Worm (Caenorhabditis elegans) whole organism, young adult: ENCODE results near the gene dyf-2.

Source experiments
- B0336.3 ChIP-seq: fragments of 200-800 bp; sonication (Bioruptor generic); IDR thresholded peaks from 2 replicates; pipeline ENCODE4 v1.3.6; 2022; ENCODE audit warnings: missing genetic modification characterization, missing compliant biosample characterization
- C17E4.6 ChIP-seq: fragments of 200-800 bp; sonication (Bioruptor generic); IDR thresholded peaks from 2 replicates; pipeline ENCODE4 v1.3.6; 2022; ENCODE audit warnings: missing genetic modification reagents, missing genetic modification characterization, missing compliant biosample characterization
- F23B12.7 ChIP-seq: sonication (generic microtip); optimal IDR thresholded peaks from 2 replicates; lab custom pipeline; 2017; ENCODE audit warnings: missing genetic modification characterization, mild to moderate bottlenecking, missing compliant biosample characterization, antibody characterized with exemption, moderate library complexity; ENCODE audit not compliant: insufficient read depth
- F33H1.4 ChIP-seq: fragments of 200-800 bp; sonication (Bioruptor generic); IDR thresholded peaks from 2 replicates; pipeline ENCODE4 v1.3.6; 2022; ENCODE audit warnings: missing genetic modification reagents, missing genetic modification characterization, missing compliant biosample characterization
- F37B4.10 ChIP-seq: fragments of 200-800 bp; sonication (Bioruptor generic); IDR thresholded peaks from 2 replicates; pipeline ENCODE4 v1.3.6; 2022; ENCODE audit warnings: missing genetic modification characterization, missing compliant biosample characterization
- F57A8.1 ChIP-seq: fragments of 200-800 bp; sonication (Bioruptor generic); optimal IDR thresholded peaks from 2 replicates; lab custom pipeline; 2018; ENCODE audit warnings: mild to moderate bottlenecking, missing genetic modification characterization, moderate library complexity, missing compliant biosample characterization
- K11D2.4 ChIP-seq: fragments of 200-800 bp; sonication (Bioruptor generic); IDR thresholded peaks from 2 replicates; pipeline ENCODE4 v1.3.6; 2022; ENCODE audit warnings: missing genetic modification reagents, missing genetic modification characterization, missing compliant biosample characterization
- T26A5.8 ChIP-seq: sonication (generic microtip); optimal IDR thresholded peaks from 2 replicates; lab custom pipeline; 2016; ENCODE audit warnings: missing genetic modification characterization, missing compliant biosample characterization
- Y95B8A.8 ChIP-seq: fragments of 200-800 bp; sonication (Bioruptor generic); IDR thresholded peaks from 2 replicates; pipeline ENCODE4 v1.3.6; 2022; ENCODE audit warnings: missing genetic modification reagents, missing genetic modification characterization, missing compliant biosample characterization
- ZK185.1 ChIP-seq: sonication (generic microtip); optimal IDR thresholded peaks from 2 replicates; lab custom pipeline; 2016; ENCODE audit warnings: mild to moderate bottlenecking, missing genetic modification characterization, missing compliant biosample characterization; ENCODE audit not compliant: poor library complexity, severe bottlenecking
- akir-1 ChIP-seq: fragments of 200-800 bp; sonication (Bioruptor generic); optimal IDR thresholded peaks from 2 replicates; lab custom pipeline; 2018; ENCODE audit warnings: mild to moderate bottlenecking, missing genetic modification characterization, moderate library complexity, missing compliant biosample characterization
- atf-7 ChIP-seq: sonication (generic microtip); optimal IDR thresholded peaks from 2 replicates; lab custom pipeline; 2017; ENCODE audit warnings: mild to moderate bottlenecking, missing genetic modification characterization, missing compliant biosample characterization
- attf-3 ChIP-seq: fragments of 200-800 bp; sonication (Bioruptor generic); conservative IDR thresholded peaks from 2 replicates; pipeline ENCODE4 v1.3.6; 2022; ENCODE audit warnings: missing genetic modification reagents, missing genetic modification characterization, missing compliant biosample characterization
- attf-5 ChIP-seq: fragments of 200-800 bp; sonication (Bioruptor generic); optimal IDR thresholded peaks from 2 replicates; lab custom pipeline; 2018; ENCODE audit warnings: mild to moderate bottlenecking, missing genetic modification characterization, missing compliant biosample characterization
- attf-6 ChIP-seq: fragments of 200-800 bp; sonication (Bioruptor generic); IDR thresholded peaks from 2 replicates; pipeline ENCODE4 v1.3.6; 2022; ENCODE audit warnings: missing genetic modification reagents, missing genetic modification characterization, missing compliant biosample characterization
- bed-1 ChIP-seq: fragments of 200-800 bp; sonication (Bioruptor generic); IDR thresholded peaks from 2 replicates; pipeline ENCODE4 v1.3.6; 2022; ENCODE audit warnings: missing genetic modification reagents, missing genetic modification characterization, missing compliant biosample characterization
- ceh-100 ChIP-seq: fragments of 200-800 bp; sonication (Bioruptor generic); IDR thresholded peaks from 2 replicates; pipeline ENCODE4 v1.3.6; 2022; ENCODE audit warnings: missing genetic modification reagents, missing genetic modification characterization, missing compliant biosample characterization
- ceh-27 ChIP-seq: fragments of 200-800 bp; sonication (Bioruptor generic); optimal IDR thresholded peaks from 2 replicates; lab custom pipeline; 2018; ENCODE audit warnings: mild to moderate bottlenecking, missing genetic modification characterization, moderate library complexity, missing compliant biosample characterization
- chd-7 ChIP-seq: sonication (generic microtip); optimal IDR thresholded peaks from 2 replicates; lab custom pipeline; 2016; ENCODE audit warnings: mild to moderate bottlenecking, missing genetic modification characterization, moderate library complexity, missing compliant biosample characterization
- efl-1 ChIP-seq: fragments of 150-350 bp; optimal IDR thresholded peaks from 2 replicates; lab custom pipeline; 2014; ENCODE audit warnings: missing biosample characterization, missing genetic modification reagents, missing genetic modification characterization
- egl-44 ChIP-seq: fragments of 200-800 bp; sonication (Bioruptor generic); IDR thresholded peaks from 2 replicates; pipeline ENCODE4 v1.3.6; 2022; ENCODE audit warnings: missing genetic modification reagents, missing genetic modification characterization, missing compliant biosample characterization
- egrh-3 ChIP-seq: fragments of 200-800 bp; sonication (Bioruptor generic); IDR thresholded peaks from 2 replicates; pipeline ENCODE4 v1.3.6; 2022; ENCODE audit warnings: missing genetic modification reagents, missing genetic modification characterization, missing compliant biosample characterization
- ekl-4 ChIP-seq: fragments of 200-800 bp; sonication (Bioruptor generic); IDR thresholded peaks from 2 replicates; pipeline ENCODE4 v1.3.6; 2022; ENCODE audit warnings: missing genetic modification reagents, missing genetic modification characterization, missing compliant biosample characterization
- fkh-3 ChIP-seq: sonication (generic microtip); optimal IDR thresholded peaks from 2 replicates; lab custom pipeline; 2016; ENCODE audit warnings: mild to moderate bottlenecking, missing genetic modification characterization, missing compliant biosample characterization
- lag-1 ChIP-seq: fragments of 200-800 bp; sonication (Bioruptor generic); IDR thresholded peaks from 2 replicates; pipeline ENCODE4 v1.3.6; 2022; ENCODE audit warnings: missing genetic modification reagents, missing genetic modification characterization, missing compliant biosample characterization
- let-526 ChIP-seq: fragments of 200-800 bp; sonication (Bioruptor generic); IDR thresholded peaks from 2 replicates; pipeline ENCODE4 v1.3.6; 2022; ENCODE audit warnings: missing genetic modification reagents, missing genetic modification characterization, missing compliant biosample characterization
- lsl-1 ChIP-seq: fragments of 200-800 bp; sonication (Bioruptor generic); optimal IDR thresholded peaks from 2 replicates; lab custom pipeline; 2018; ENCODE audit warnings: mild to moderate bottlenecking, missing genetic modification characterization, moderate library complexity, missing compliant biosample characterization
- madf-6 ChIP-seq: fragments of 200-800 bp; sonication (Bioruptor generic); IDR thresholded peaks from 2 replicates; pipeline ENCODE4 v1.3.6; 2022; ENCODE audit warnings: missing genetic modification reagents, missing genetic modification characterization, missing compliant biosample characterization
- mel-28 ChIP-seq: sonication (generic microtip); optimal IDR thresholded peaks from 2 replicates; lab custom pipeline; 2016; ENCODE audit warnings: borderline replicate concordance, mild to moderate bottlenecking, missing genetic modification characterization, missing compliant biosample characterization
- mxl-1 ChIP-seq: sonication (generic microtip); optimal IDR thresholded peaks from 2 replicates; lab custom pipeline; 2016; ENCODE audit warnings: missing genetic modification characterization, missing compliant biosample characterization
- nfya-1 ChIP-seq: sonication (generic microtip); optimal IDR thresholded peaks from 2 replicates; lab custom pipeline; 2017; ENCODE audit warnings: antibody characterized with exemption, missing compliant biosample characterization, missing genetic modification characterization, borderline replicate concordance; ENCODE audit not compliant: insufficient read depth
- nhr-179 ChIP-seq: sonication (generic microtip); optimal IDR thresholded peaks from 2 replicates; lab custom pipeline; 2016; ENCODE audit warnings: mild to moderate bottlenecking, missing genetic modification characterization, missing compliant biosample characterization
- sea-2 ChIP-seq: fragments of 200-800 bp; sonication (Bioruptor generic); IDR thresholded peaks from 2 replicates; pipeline ENCODE4 v1.3.6; 2022; ENCODE audit warnings: missing genetic modification characterization, missing compliant biosample characterization
- unc-130 ChIP-seq: sonication (generic microtip); optimal IDR thresholded peaks from 2 replicates; lab custom pipeline; 2016; ENCODE audit warnings: missing genetic modification reagents, missing genetic modification characterization, missing compliant biosample characterization
- zfh-2 ChIP-seq: fragments of 200-800 bp; sonication (Bioruptor generic); conservative IDR thresholded peaks from 2 replicates; pipeline ENCODE4 v1.3.6; 2022; ENCODE audit warnings: missing genetic modification reagents, missing genetic modification characterization, missing compliant biosample characterization
- ztf-26 ChIP-seq: sonication (generic microtip); optimal IDR thresholded peaks from 2 replicates; lab custom pipeline; 2017; ENCODE audit warnings: missing genetic modification characterization, missing compliant biosample characterization

dyf-2 gene

ce11 chrIII:13669519-13669918 is 16.7 kb downstream of the dyf-2 start:
- TF ChIP-seq akir-1 (no peak), ekl-4 (GFP tag; lab: Robert Waterston, UW) (no peak), bed-1 (GFP tag; lab: Robert Waterston, UW) (no peak), chd-7 (tag; lab: Kevin White, UChicago) (no peak), egrh-3 (GFP tag; lab: Robert Waterston, UW) (no peak), unc-130 (no peak), sea-2 (no peak), mxl-1 (tag; lab: Kevin White, UChicago) (no peak), Y95B8A.8 (no peak), lag-1 (GFP tag; lab: Robert Waterston, UW) (no peak), attf-6 (GFP tag; lab: Robert Waterston, UW) (no peak), fkh-3 (no peak), attf-3 (GFP tag; lab: Robert Waterston, UW) (no peak), zfh-2 (GFP tag; lab: Robert Waterston, UW) (no peak), ceh-100 (GFP tag; lab: Robert Waterston, UW) (no peak), nfya-1 (tag; lab: Kevin White, UChicago) (no peak), F57A8.1 (GFP tag; lab: Kevin White, UChicago) (no peak)

DNA sequence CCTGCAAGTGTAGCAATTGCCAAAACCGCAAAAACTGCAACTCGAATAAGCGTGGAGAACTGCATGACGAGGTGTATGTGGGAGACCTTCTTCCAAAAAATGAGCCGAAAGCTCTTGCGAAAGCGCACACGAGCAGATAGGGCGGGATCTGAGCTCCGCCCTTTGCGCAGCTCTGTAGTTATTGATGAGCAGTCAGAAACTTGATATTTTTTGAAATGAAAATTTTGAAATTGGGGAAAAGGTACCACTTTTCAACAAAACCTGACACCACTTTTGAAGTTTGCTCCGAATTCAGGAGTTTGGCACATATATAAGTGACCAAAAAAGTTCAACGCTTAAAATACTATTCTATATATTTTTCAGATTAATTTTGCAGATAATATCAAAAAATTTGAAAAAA is 18.5 kb downstream of the dyf-2 start, which contains the start of gene flp-15:
TSS of gene flp-15 (minus strand) at position 101 of the 400 bp plus-strand sequence.
- TF ChIP-seq F23B12.7 (tag; lab: Kevin White, UChicago), result no peak
- no peak for TF ChIP-seq ztf-26 (tag; lab: Kevin White, UChicago)
- no peak for TF ChIP-seq efl-1 (GFP tag; lab: Kevin White, UChicago)
- no peak for TF ChIP-seq F33H1.4 (GFP tag; lab: Robert Waterston, UW)
- no peak for TF ChIP-seq B0336.3
- no peak for TF ChIP-seq C17E4.6
- no peak for TF ChIP-seq T26A5.8 (tag; lab: Kevin White, UChicago)
- TF ChIP-seq nhr-179, result no peak
- TF ChIP-seq ceh-27 (GFP tag; lab: Kevin White, UChicago), result no peak
- TF ChIP-seq madf-6 (GFP tag; lab: Robert Waterston, UW), result no peak

ce11 chrIII:13666406-13666805 is 19.8 kb downstream of the dyf-2 start:
- no peak for TF ChIP-seq lag-1 (GFP tag; lab: Robert Waterston, UW)
- TF ChIP-seq atf-7 (tag; lab: Kevin White, UChicago), result no peak

DNA sequence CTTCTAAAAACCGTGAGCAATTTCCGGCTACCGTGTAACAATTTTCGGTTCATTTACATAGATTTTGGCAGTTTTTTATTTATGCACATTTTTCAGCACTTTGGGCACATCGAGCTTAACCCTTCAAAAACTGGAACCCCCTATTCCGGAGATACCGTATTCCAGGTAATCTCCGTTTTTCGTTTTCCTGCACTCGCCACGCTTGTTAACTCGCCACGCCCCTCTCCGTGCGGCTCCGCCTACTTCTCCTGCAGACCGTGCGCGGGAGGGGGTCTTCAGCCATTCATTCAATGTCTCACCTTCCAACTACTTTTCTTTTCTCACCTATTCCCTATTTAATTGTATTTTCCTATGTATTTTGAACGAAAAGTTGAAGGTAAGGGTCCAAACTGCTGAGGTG is 26.1 kb downstream of the dyf-2 start:
- TF ChIP-seq let-526 (GFP tag; lab: Robert Waterston, UW) (no peak), K11D2.4 (GFP tag; lab: Robert Waterston, UW) (no peak), egl-44 (GFP tag; lab: Robert Waterston, UW) (no peak), attf-5 (GFP tag; lab: Kevin White, UChicago) (no peak), F37B4.10 (GFP tag; lab: Robert Waterston, UW) (no peak), lsl-1 (no peak), ZK185.1 (tag; lab: Kevin White, UChicago) (no peak), mxl-1 (tag; lab: Kevin White, UChicago) (no peak), mel-28 (tag; lab: Kevin White, UChicago) (no peak), ceh-27 (GFP tag; lab: Kevin White, UChicago) (no peak)
